Fruit fly (Drosophila melanogaster) whole organism, prepupa: ENCODE data around the gene zpg.
A peak's percentile ranks its signal among the peaks of the same experiment; 100 is the strongest.

Experiments used
- CG11762 ChIP-seq: fragments of 200-800 bp; sonication (Bioruptor generic); optimal IDR thresholded peaks from 3 replicates; lab custom pipeline; 2016; ENCODE audit warnings: missing biosample characterization, missing genetic modification characterization; ENCODE audit not compliant: insufficient read depth
- CG1621 ChIP-seq: fragments of 200-800 bp; sonication (Bioruptor generic); optimal IDR thresholded peaks from 3 replicates; lab custom pipeline; 2018; ENCODE audit warnings: missing biosample characterization, mild to moderate bottlenecking, missing genetic modification characterization
- CG3032 ChIP-seq: fragments of 200-800 bp; optimal IDR thresholded peaks from 2 replicates; lab custom pipeline; 2019; ENCODE audit warnings: missing biosample characterization, mild to moderate bottlenecking, missing genetic modification characterization, moderate library complexity
- CG32006 ChIP-seq: fragments of 200-800 bp; sonication (Bioruptor generic); optimal IDR thresholded peaks from 3 replicates; lab custom pipeline; 2017; ENCODE audit warnings: missing biosample characterization, mild to moderate bottlenecking, missing genetic modification characterization
- CG34406 ChIP-seq: fragments of 200-800 bp; sonication (Bioruptor generic); optimal IDR thresholded peaks from 3 replicates; lab custom pipeline; 2016; ENCODE audit warnings: missing biosample characterization, missing genetic modification characterization
- CG4318 ChIP-seq: fragments of 200-800 bp; sonication (Bioruptor generic); optimal IDR thresholded peaks from 3 replicates; lab custom pipeline; 2017; ENCODE audit warnings: missing biosample characterization, mild to moderate bottlenecking, missing genetic modification characterization
- CG6276 ChIP-seq: fragments of 200-800 bp; sonication (Bioruptor generic); optimal IDR thresholded peaks from 2 replicates; lab custom pipeline; 2017; ENCODE audit warnings: missing biosample characterization, mild to moderate bottlenecking, missing genetic modification characterization
- CG6792 ChIP-seq: fragments of 200-800 bp; sonication (Bioruptor generic); optimal IDR thresholded peaks from 3 replicates; lab custom pipeline; 2016; ENCODE audit warnings: missing biosample characterization, missing genetic modification characterization
- CG6854 ChIP-seq: fragments of 200-800 bp; sonication (Bioruptor generic); optimal IDR thresholded peaks from 2 replicates; lab custom pipeline; 2017; ENCODE audit warnings: missing biosample characterization, mild to moderate bottlenecking, missing genetic modification characterization
- CG7368 ChIP-seq: fragments of 200-800 bp; sonication (Bioruptor generic); optimal IDR thresholded peaks from 3 replicates; lab custom pipeline; 2016; ENCODE audit warnings: missing biosample characterization, missing genetic modification characterization
- CG8319 ChIP-seq: fragments of 200-800 bp; sonication (Bioruptor generic); optimal IDR thresholded peaks from 3 replicates; lab custom pipeline; 2016; ENCODE audit warnings: missing biosample characterization, missing genetic modification characterization
- CG9139 ChIP-seq: fragments of 200-800 bp; sonication (Bioruptor generic); optimal IDR thresholded peaks from 3 replicates; lab custom pipeline; 2017; ENCODE audit warnings: missing biosample characterization, mild to moderate bottlenecking, missing genetic modification characterization
- Eip75B ChIP-seq: fragments of 200-800 bp; sonication (Bioruptor generic); optimal IDR thresholded peaks from 3 replicates; lab custom pipeline; 2016; ENCODE audit warnings: missing biosample characterization, missing genetic modification characterization
- Eip78C ChIP-seq: fragments of 200-800 bp; sonication (Bioruptor generic); peaks from one replicate; lab custom pipeline; 2016; ENCODE audit warnings: missing biosample characterization, missing genetic modification characterization
- Ets96B ChIP-seq: fragments of 200-800 bp; optimal IDR thresholded peaks from 2 replicates; lab custom pipeline; 2019; ENCODE audit warnings: missing biosample characterization, mild to moderate bottlenecking, missing genetic modification characterization, moderate library complexity
- Gug ChIP-seq: fragments of 200-800 bp; sonication (Bioruptor generic); IDR thresholded peaks from 2 replicates; pipeline ENCODE4 v1.3.6; 2022; ENCODE audit warnings: missing biosample characterization, missing genetic modification characterization
- Hr38 ChIP-seq: sonication (Bioruptor generic); optimal IDR thresholded peaks from 2 replicates; lab custom pipeline; 2016; ENCODE audit warnings: missing biosample characterization, missing genetic modification characterization
- Hr39 ChIP-seq: fragments of 200-800 bp; sonication (Bioruptor generic); optimal IDR thresholded peaks from 2 replicates; lab custom pipeline; 2016; ENCODE audit warnings: missing biosample characterization, missing genetic modification characterization
- Hr4 ChIP-seq: fragments of 200-800 bp; sonication (Bioruptor generic); optimal IDR thresholded peaks from 3 replicates; lab custom pipeline; 2016; ENCODE audit warnings: missing biosample characterization, missing genetic modification characterization
- Lpt ChIP-seq: fragments of 200-800 bp; sonication (Bioruptor generic); optimal IDR thresholded peaks from 3 replicates; lab custom pipeline; 2016; ENCODE audit warnings: missing biosample characterization, missing genetic modification characterization
- Sox102F ChIP-seq: fragments of 200-800 bp; sonication (Bioruptor generic); optimal IDR thresholded peaks from 2 replicates; lab custom pipeline; 2016; ENCODE audit warnings: missing biosample characterization, mild to moderate bottlenecking, missing genetic modification characterization
- Sox14 ChIP-seq: fragments of 200-800 bp; sonication (Bioruptor generic); optimal IDR thresholded peaks from 3 replicates; lab custom pipeline; 2016; ENCODE audit warnings: missing biosample characterization, missing genetic modification characterization
- achi ChIP-seq: fragments of 200-800 bp; sonication (Bioruptor generic); optimal IDR thresholded peaks from 3 replicates; lab custom pipeline; 2016; ENCODE audit warnings: missing biosample characterization, missing genetic modification characterization
- dsx ChIP-seq: fragments of 200-800 bp; optimal IDR thresholded peaks from 3 replicates; lab custom pipeline; 2019; ENCODE audit warnings: missing biosample characterization, mild to moderate bottlenecking, missing genetic modification characterization, moderate library complexity; ENCODE audit not compliant: poor library complexity, severe bottlenecking
- eg ChIP-seq: fragments of 200-800 bp; sonication (Bioruptor generic); IDR thresholded peaks from 3 replicates; pipeline ENCODE4 v1.3.6; 2022; ENCODE audit warnings: missing biosample characterization, missing genetic modification characterization
- fd85E ChIP-seq: fragments of 200-800 bp; sonication (Bioruptor generic); optimal IDR thresholded peaks from 3 replicates; lab custom pipeline; 2016; ENCODE audit warnings: missing biosample characterization, missing genetic modification characterization
- fkh ChIP-seq: fragments of 200-800 bp; sonication (Bioruptor generic); optimal IDR thresholded peaks from 3 replicates; lab custom pipeline; 2017; ENCODE audit warnings: missing biosample characterization, mild to moderate bottlenecking, missing genetic modification characterization, moderate library complexity
- salr ChIP-seq, 2 experiments: fragments of 200-800 bp; sonication (Bioruptor generic); optimal IDR thresholded peaks; 3 replicates each; lab custom pipeline; 2016 to 2018; ENCODE audit warnings: missing biosample characterization in 2 of 2, missing genetic modification characterization in 2 of 2, mild to moderate bottlenecking in 1 of 2
- spab ChIP-seq: fragments of 200-800 bp; sonication (Bioruptor generic); optimal IDR thresholded peaks from 2 replicates; lab custom pipeline; 2017; ENCODE audit warnings: missing biosample characterization, mild to moderate bottlenecking, missing genetic modification characterization, missing genetic modification reagents
- ss ChIP-seq, 2 experiments: fragments of 200-800 bp; sonication (Bioruptor generic); optimal IDR thresholded peaks; 2 replicates in 1 of 2; 3 replicates in 1 of 2; lab custom pipeline; 2017 to 2018; ENCODE audit warnings: mild to moderate bottlenecking in 2 of 2, missing biosample characterization in 2 of 2, missing genetic modification characterization in 2 of 2, moderate library complexity in 1 of 2
- svp ChIP-seq: fragments of 200-800 bp; sonication (Bioruptor generic); peaks from one replicate; lab custom pipeline; 2016; ENCODE audit warnings: missing biosample characterization, missing genetic modification characterization
- vri ChIP-seq: fragments of 200-800 bp; sonication (Bioruptor generic); optimal IDR thresholded peaks from 3 replicates; lab custom pipeline; 2016; ENCODE audit warnings: missing biosample characterization, mild to moderate bottlenecking, missing genetic modification characterization

Gene zpg

DNA sequence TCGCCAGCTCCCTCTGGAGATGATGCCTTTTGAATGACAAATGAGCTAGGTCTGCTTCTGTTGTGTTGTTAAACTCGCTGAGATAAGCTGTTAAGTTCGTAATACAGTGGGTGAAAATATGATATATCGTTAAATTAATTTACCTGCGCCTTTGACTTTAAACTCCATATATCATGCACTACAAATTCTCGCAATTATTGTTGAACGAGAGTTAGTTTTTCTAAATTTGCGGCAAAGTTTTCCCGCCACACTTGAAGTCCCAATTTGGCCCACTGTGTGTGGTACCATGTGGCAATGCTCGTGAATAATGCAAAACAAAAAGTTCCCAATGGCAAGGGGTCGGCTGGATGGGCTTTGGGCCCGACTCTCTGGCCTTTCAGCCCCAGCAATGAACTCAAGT, 29.1 kb downstream of the zpg start (continued):
- TF ChIP-seq dsx (GFP tag; lab: Kevin White, UChicago): peak; percentile 39
- peak; percentile 43 for TF ChIP-seq CG6276 (GFP tag; lab: Kevin White, UChicago)
- TF ChIP-seq salr (GFP tag; optimal IDR thresholded peaks at IDR 0.05; lab: Kevin White, UChicago): peak in 1 of 2 experiments; percentile 50
- no peak for TF ChIP-seq ss (GFP tag; optimal IDR thresholded peaks at IDR 0.05; lab: Kevin White, UChicago)
- peak; percentile 67 for TF ChIP-seq spab (GFP tag; lab: Kevin White, UChicago)
- no peak for TF ChIP-seq CG3032 (tag; lab: Kevin White, UChicago)
- peak; percentile 54 for TF ChIP-seq CG6792 (GFP tag; lab: Kevin White, UChicago)
- TF ChIP-seq Hr38 (GFP tag; lab: Kevin White, UChicago): no peak
- peak; percentile 71 for TF ChIP-seq Hr39 (GFP tag; lab: Kevin White, UChicago)
- TF ChIP-seq CG4318: peak; percentile 54
- TF ChIP-seq fd85E: no peak
- TF ChIP-seq vri (GFP tag; lab: Kevin White, UChicago): peak; percentile 23
- TF ChIP-seq achi (GFP tag; lab: Kevin White, UChicago): peak; percentile 63
- TF ChIP-seq Eip75B (GFP tag; lab: Kevin White, UChicago): peak; percentile 47
- TF ChIP-seq Gug (GFP tag; lab: Robert Waterston, UW): peak; percentile 60
- peak; percentile 77 for TF ChIP-seq Hr4 (GFP tag; lab: Kevin White, UChicago)
- TF ChIP-seq eg (GFP tag; lab: Robert Waterston, UW): peak; percentile 76
- peak; percentile 71 for TF ChIP-seq CG34406 (GFP tag; lab: Kevin White, UChicago)

DNA sequence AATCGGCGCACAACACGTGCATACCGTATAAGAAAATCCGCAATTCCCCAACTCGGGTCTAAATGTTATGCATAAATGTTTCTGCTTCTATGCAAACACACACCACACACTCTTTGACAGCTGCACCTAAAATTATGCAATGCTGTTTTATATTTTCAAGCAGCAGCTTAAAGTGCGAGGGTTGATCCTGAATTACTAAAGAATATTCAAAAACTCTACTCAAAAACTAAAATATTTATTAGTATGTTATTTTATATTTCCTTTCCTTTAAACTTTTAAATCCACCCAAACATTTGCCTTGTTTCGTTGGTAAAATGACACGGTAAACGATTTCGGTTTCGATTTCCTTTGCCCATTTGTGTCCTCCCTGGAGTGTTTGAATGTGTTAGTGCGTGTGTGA, 44.8 kb downstream of the zpg start:
- TF ChIP-seq ss (GFP tag; optimal IDR thresholded peaks at IDR 0.05; lab: Kevin White, UChicago): no peak
- TF ChIP-seq eg (GFP tag; lab: Robert Waterston, UW): peak; percentile 39; the same call in 1 of the 3 replicates
- TF ChIP-seq CG11762 (GFP tag; lab: Kevin White, UChicago): no peak
- no peak for TF ChIP-seq Ets96B (tag; lab: Kevin White, UChicago)

DNA sequence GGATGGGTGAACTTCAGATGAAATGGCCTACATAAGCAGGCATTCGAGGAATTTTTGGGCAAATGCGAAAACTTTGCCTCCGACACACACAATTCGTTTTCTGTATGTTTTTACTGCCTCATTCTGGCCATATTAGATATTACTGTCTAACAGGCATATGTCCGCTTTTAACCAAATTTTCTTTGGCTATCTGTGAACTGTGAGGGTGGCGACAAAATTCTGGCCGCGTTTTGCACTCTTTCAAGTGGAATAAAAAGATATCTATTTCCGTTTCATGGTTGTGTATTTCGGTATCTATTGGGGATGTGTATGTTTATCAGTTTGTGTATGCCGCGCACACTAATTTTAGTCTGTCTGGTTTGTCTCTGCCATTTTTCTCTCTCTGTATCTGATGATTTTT, 47.3 kb downstream of the zpg start:
- TF ChIP-seq eg (GFP tag; lab: Robert Waterston, UW) (no peak), Lpt (no peak), Ets96B (tag; lab: Kevin White, UChicago) (no peak), achi (GFP tag; lab: Kevin White, UChicago) (no peak), CG8319 (GFP tag; lab: Kevin White, UChicago) (no peak), spab (GFP tag; lab: Kevin White, UChicago) (no peak), CG9139 (GFP tag; lab: Kevin White, UChicago) (no peak), Sox102F (GFP tag; lab: Kevin White, UChicago) (no peak), Eip78C (GFP tag; lab: Kevin White, UChicago) (no peak), CG6854 (GFP tag; lab: Kevin White, UChicago) (no peak), CG7368 (GFP tag; lab: Kevin White, UChicago) (no peak), Sox14 (GFP tag; lab: Kevin White, UChicago) (no peak), fd85E (no peak), CG6276 (GFP tag; lab: Kevin White, UChicago) (no peak)
- TF ChIP-seq, all 60 proteins: peak for 0

DNA sequence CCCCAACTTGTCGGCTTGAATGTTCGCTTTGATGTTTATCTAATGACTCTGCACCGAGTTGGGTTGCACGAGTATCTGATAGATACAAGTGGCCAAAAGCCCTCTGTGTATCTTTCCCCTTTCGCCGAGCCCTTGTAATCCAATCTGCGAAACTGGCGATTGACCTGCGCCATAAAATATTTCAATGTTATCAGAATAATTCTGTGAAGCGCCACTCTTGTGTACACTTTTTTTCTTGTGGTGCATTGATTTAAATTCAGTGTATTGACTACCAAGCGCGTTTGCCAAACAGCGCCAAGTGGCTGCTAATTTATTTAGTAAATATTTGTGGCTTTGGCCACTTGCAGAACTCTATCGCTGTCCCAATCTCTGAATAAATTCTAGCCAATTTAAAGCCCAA, 49.6 kb downstream of the zpg start:
- TF ChIP-seq fkh (GFP tag; lab: Kevin White, UChicago) (peak; percentile 70), Hr39 (GFP tag; lab: Kevin White, UChicago) (no peak), svp (GFP tag; lab: Kevin White, UChicago) (peak; percentile 77), CG8319 (GFP tag; lab: Kevin White, UChicago) (no peak), CG32006 (GFP tag; lab: Kevin White, UChicago) (no peak), CG1621 (no peak)
- TF ChIP-seq, all 60 proteins: peak for 2
